Fruit fly (Drosophila melanogaster): ENCODE measurements around the gene CG34355.

Gene CG34355

dm6 chr3R:23818879-23819408, 15.3 kb downstream of the CG34355 start, which contains the start of the genes CG33111 and eIF4G2 (continued):
- peak; percentile 78 for TF ChIP-seq chm (GFP tag; IDR thresholded peaks at IDR 0.05)
- peak; percentile 18 for TF ChIP-seq jumu (GFP tag; optimal IDR thresholded peaks at IDR 0.05)
- peak; percentile 34; the same call in 1 of the 2 replicates for TF ChIP-seq ato (GFP tag; IDR thresholded peaks at IDR 0.05; ENCODE audit: partially characterized antibody)
- no peak for TF ChIP-seq dimm (GFP tag; IDR thresholded peaks at IDR 0.05)
- TF ChIP-seq CG2129 (GFP tag; IDR thresholded peaks at IDR 0.05; ENCODE audit: partially characterized antibody), result peak; percentile 51; the same call in 1 of the 2 replicates
- TF ChIP-seq D19A (tag; optimal IDR thresholded peaks at IDR 0.05), result no peak
- TF ChIP-seq CG6765 (GFP tag; optimal IDR thresholded peaks at IDR 0.05), result peak; percentile 58
- no peak for TF ChIP-seq TFAM (GFP tag; optimal IDR thresholded peaks at IDR 0.05)
- no peak for TF ChIP-seq D19B (GFP tag; optimal IDR thresholded peaks at IDR 0.05)
- peak; percentile 45 for TF ChIP-seq sug (tag; optimal IDR thresholded peaks at IDR 0.05)
- peak; percentile 25 for TF ChIP-seq CG4707 (GFP tag; optimal IDR thresholded peaks at IDR 0.05)
- no peak for TF ChIP-seq CG5953 (GFP tag; IDR thresholded peaks at IDR 0.05)
- no peak for TF ChIP-seq CG9215 (GFP tag; IDR thresholded peaks at IDR 0.05)
- no peak; the same call in 1 of the 2 replicates for TF ChIP-seq lmd (GFP tag; IDR thresholded peaks at IDR 0.05)
- TF ChIP-seq E2f1 (GFP tag; IDR thresholded peaks at IDR 0.05), result no peak
- peak in 1 of 2 experiments; percentile 59 for TF ChIP-seq Trl (optimal IDR thresholded peaks at IDR 0.05)
- TF ChIP-seq Trl (GFP tag; optimal IDR thresholded peaks at IDR 0.05), result peak; percentile 1
- no peak for TF ChIP-seq gt (GFP tag; IDR thresholded peaks at IDR 0.05)
- no peak for TF ChIP-seq CG11696 (GFP tag; IDR thresholded peaks at IDR 0.05)
- TF ChIP-seq CG6175 (GFP tag; IDR thresholded peaks at IDR 0.05), result no peak
- TF ChIP-seq CHES-1-like (GFP tag; optimal IDR thresholded peaks at IDR 0.05), result peak; percentile 62
- TF ChIP-seq CG14965 (GFP tag; optimal IDR thresholded peaks at IDR 0.05; ENCODE audit: borderline replicate concordance), result no peak
- no peak for TF ChIP-seq ara (GFP tag; IDR thresholded peaks at IDR 0.05)
- no peak for TF ChIP-seq Elba2 (GFP tag; optimal IDR thresholded peaks at IDR 0.05)
- peak; percentile 97 for TF ChIP-seq Sry-δ (GFP tag; optimal IDR thresholded peaks at IDR 0.05)
- peak; percentile 51 for TF ChIP-seq CG33557 (GFP tag; optimal IDR thresholded peaks at IDR 0.05)
- peak; percentile 27; the same call in 1 of the 2 replicates for TF ChIP-seq Awh (GFP tag; IDR thresholded peaks at IDR 0.05)
- TF ChIP-seq jing (GFP tag; optimal IDR thresholded peaks at IDR 0.05), result no peak
- TF ChIP-seq CG15479 (GFP tag; optimal IDR thresholded peaks at IDR 0.05), result no peak
- peak; percentile 98 for TF ChIP-seq ewg (GFP tag; optimal IDR thresholded peaks at IDR 0.05)
- TF ChIP-seq inv (GFP tag; IDR thresholded peaks at IDR 0.05; ENCODE audit: partially characterized antibody), result peak; percentile 85
- TF ChIP-seq Dbx (GFP tag; IDR thresholded peaks at IDR 0.05), result peak; percentile 27; the same call in 1 of the 3 replicates
- TF ChIP-seq PHDP (tag; optimal IDR thresholded peaks at IDR 0.05), result peak; percentile 36
- TF ChIP-seq CG8478 (optimal IDR thresholded peaks at IDR 0.05), result peak; percentile 85
- TF ChIP-seq Fer1 (GFP tag; optimal IDR thresholded peaks at IDR 0.05), result peak; percentile 41
- TF ChIP-seq NK7.1 (GFP tag; optimal IDR thresholded peaks at IDR 0.05), result no peak
- no peak for TF ChIP-seq unpg (GFP tag; optimal IDR thresholded peaks at IDR 0.05)
- TF ChIP-seq caup (GFP tag; optimal IDR thresholded peaks at IDR 0.05; ENCODE audit: severe bottlenecking), result no peak
- no peak for TF ChIP-seq CG16779 (GFP tag; IDR thresholded peaks at IDR 0.05)
- TF ChIP-seq kni (GFP tag; optimal IDR thresholded peaks at IDR 0.05), result peak; percentile 55
- TF ChIP-seq sd (tag; optimal IDR thresholded peaks at IDR 0.05), result peak; percentile 71
- TF ChIP-seq Eip74EF (GFP tag; optimal IDR thresholded peaks at IDR 0.05), result peak in 1 of 2 experiments; percentile 38
- TF ChIP-seq chn (GFP tag; optimal IDR thresholded peaks at IDR 0.05), result peak; percentile 15
- TF ChIP-seq Fer2 (tag; optimal IDR thresholded peaks at IDR 0.05), result no peak
- no peak for TF ChIP-seq ash1 (GFP tag; optimal IDR thresholded peaks at IDR 0.05)
- peak; percentile 79 to 97 for TF ChIP-seq tll (GFP tag; optimal IDR thresholded peaks at IDR 0.05)
- no peak for TF ChIP-seq psq (GFP tag; optimal IDR thresholded peaks at IDR 0.05)
- TF ChIP-seq pfk (GFP tag; optimal IDR thresholded peaks at IDR 0.05), result peak; percentile 36
- peak; percentile 43 for TF ChIP-seq HmgD (GFP tag; optimal IDR thresholded peaks at IDR 0.05)
- peak; percentile 6 for TF ChIP-seq CG10209 (GFP tag; optimal IDR thresholded peaks at IDR 0.05)

Data from whole organism, embryonic.